Worm (Caenorhabditis elegans): ENCODE measurements around the gene grd-12.

The grd-12 gene

ce11 chrV:14948566-14948965 is 29.7 kb upstream of the grd-12 start:
- TF ChIP-seq ahr-1 (tag; optimal IDR thresholded peaks at IDR 0.05) (no peak), ama-1 (optimal IDR thresholded peaks at IDR 0.05) (no peak), hlh-30 (tag; optimal IDR thresholded peaks at IDR 0.05; ENCODE audit: insufficient read depth) (no peak), ceh-14 (tag; optimal IDR thresholded peaks at IDR 0.05) (no peak), fax-1 (tag; optimal IDR thresholded peaks at IDR 0.05) (no peak), eyg-1 (tag; optimal IDR thresholded peaks at IDR 0.05) (no peak), hlh-6 (tag; optimal IDR thresholded peaks at IDR 0.05) (no peak), nhr-232 (tag; optimal IDR thresholded peaks at IDR 0.05) (no peak), pqm-1 (tag; optimal IDR thresholded peaks at IDR 0.05) (no peak), ttx-3 (tag; optimal IDR thresholded peaks at IDR 0.05) (no peak), pax-1 (tag; optimal IDR thresholded peaks at IDR 0.05) (no peak), pha-4 (tag; optimal IDR thresholded peaks at IDR 0.05) (no peak), pat-9 (tag; optimal IDR thresholded peaks at IDR 0.05) (no peak)

- TF ChIP-seq fkh-10 (GFP tag; optimal IDR thresholded peaks at IDR 0.05) (no peak), odd-2 (tag; optimal IDR thresholded peaks at IDR 0.05) (no peak), ets-4 (tag; optimal IDR thresholded peaks at IDR 0.05) (no peak), ceh-2 (tag; optimal IDR thresholded peaks at IDR 0.05) (no peak), pqm-1 (tag; optimal IDR thresholded peaks at IDR 0.05) (no peak), elt-4 (tag; optimal IDR thresholded peaks at IDR 0.05) (no peak), ceh-22 (tag; optimal IDR thresholded peaks at IDR 0.05) (no peak)
Measured at ce11 chrV:14949477-14949876, 28.8 kb upstream of the grd-12 start, which contains the start of gene hil-1. TSS of gene hil-1 (plus strand) at chrV:14949777.

ce11 chrV:14954633-14955032 is 23.7 kb upstream of the grd-12 start, which contains the start of gene C30G7.5:
TSS of gene C30G7.5 (minus strand) at chrV:14954733.
- TF ChIP-seq nhr-232 (tag; optimal IDR thresholded peaks at IDR 0.05) (no peak), sdc-2 (tag; optimal IDR thresholded peaks at IDR 0.05) (no peak), ceh-30 (tag; optimal IDR thresholded peaks at IDR 0.05) (no peak), eyg-1 (tag; optimal IDR thresholded peaks at IDR 0.05) (no peak), ztf-16 (tag; optimal IDR thresholded peaks at IDR 0.05) (no peak), dve-1 (tag; optimal IDR thresholded peaks at IDR 0.05) (no peak), pros-1 (tag; optimal IDR thresholded peaks at IDR 0.05) (no peak), nhr-11 (tag; optimal IDR thresholded peaks at IDR 0.05) (no peak), ceh-48 (tag; optimal IDR thresholded peaks at IDR 0.05) (no peak), nfya-1 (tag; optimal IDR thresholded peaks at IDR 0.05) (no peak), unc-42 (tag; optimal IDR thresholded peaks at IDR 0.05) (no peak), ceh-6 (GFP tag; optimal IDR thresholded peaks at IDR 0.05) (no peak), lim-6 (tag; optimal IDR thresholded peaks at IDR 0.05) (no peak), unc-3 (GFP tag; conservative IDR thresholded peaks at IDR 0.05) (no peak), unc-3 (tag; optimal IDR thresholded peaks at IDR 0.05) (no peak)

ce11 chrV:14955676-14956075 is 22.6 kb upstream of the grd-12 start, which contains the start of gene F02D8.9:
TSS of gene F02D8.9 (minus strand) at chrV:14955776.
- TF ChIP-seq hlh-15 (tag; optimal IDR thresholded peaks at IDR 0.05): no peak
- no peak for TF ChIP-seq sdc-2 (tag; optimal IDR thresholded peaks at IDR 0.05)
- TF ChIP-seq C08G9.2 (tag; optimal IDR thresholded peaks at IDR 0.05): no peak

- no peak for TF ChIP-seq npax-4 (tag; optimal IDR thresholded peaks at IDR 0.05)
- no peak for TF ChIP-seq ceh-24 (tag; optimal IDR thresholded peaks at IDR 0.05)
- no peak for TF ChIP-seq ceh-14 (tag; optimal IDR thresholded peaks at IDR 0.05)
- TF ChIP-seq tbx-2 (tag; optimal IDR thresholded peaks at IDR 0.05): no peak
- TF ChIP-seq ceh-9 (tag; optimal IDR thresholded peaks at IDR 0.05): no peak
- TF ChIP-seq lin-11 (tag; optimal IDR thresholded peaks at IDR 0.05): no peak
- no peak for TF ChIP-seq nhr-11 (tag; optimal IDR thresholded peaks at IDR 0.05)
- TF ChIP-seq K09A11.1 (tag; optimal IDR thresholded peaks at IDR 0.05; ENCODE audit: insufficient read depth): no peak
- TF ChIP-seq ref-2 (tag; optimal IDR thresholded peaks at IDR 0.05): no peak
- no peak for TF ChIP-seq tbx-7 (tag; optimal IDR thresholded peaks at IDR 0.05)
- no peak for TF ChIP-seq pqm-1 (tag; optimal IDR thresholded peaks at IDR 0.05)
- TF ChIP-seq pax-1 (tag; optimal IDR thresholded peaks at IDR 0.05): no peak
- no peak for TF ChIP-seq ama-1 (optimal IDR thresholded peaks at IDR 0.05)
- TF ChIP-seq sdc-2 (tag; optimal IDR thresholded peaks at IDR 0.05): no peak
Measured at ce11 chrV:14971136-14971535, 7.2 kb upstream of the grd-12 start, which contains the start of gene nlp-59. TSS of gene nlp-59 (plus strand) at chrV:14971436.
